Fruit fly (Drosophila melanogaster) whole organism, embryonic: Measurements from ENCODE around the gene Cka.

Source experiments
- Blimp-1 ChIP-seq: fragments of 200-800 bp; sonication (Bioruptor generic); optimal IDR thresholded peaks from 3 replicates; lab custom pipeline; 2018; ENCODE audit warnings: missing biosample characterization, missing genetic modification characterization, mild to moderate bottlenecking, moderate library complexity, missing genetic modification reagents
- CG10209 ChIP-seq: fragments of 200-800 bp; sonication (Bioruptor generic); optimal IDR thresholded peaks from 3 replicates; lab custom pipeline; 2017; ENCODE audit warnings: missing biosample characterization, mild to moderate bottlenecking, missing genetic modification characterization, missing genetic modification reagents
- CG10366 ChIP-seq: fragments of 200-800 bp; sonication (Bioruptor generic); IDR thresholded peaks from 2 replicates; pipeline ENCODE4 v1.3.6; 2022; ENCODE audit warnings: missing biosample characterization, missing genetic modification characterization
- CG10959 ChIP-seq: fragments of 200-800 bp; sonication (Bioruptor generic); IDR thresholded peaks from 2 replicates; pipeline ENCODE4 v1.3.6; 2022; ENCODE audit warnings: missing biosample characterization, missing genetic modification characterization
- CG13287 ChIP-seq: fragments of 200-800 bp; sonication (Bioruptor generic); IDR thresholded peaks from 2 replicates; pipeline ENCODE4 v1.3.6; 2022; ENCODE audit warnings: missing biosample characterization, missing genetic modification characterization; ENCODE audit not compliant: partially characterized antibody
- CG15479 ChIP-seq: fragments of 200-800 bp; sonication (Bioruptor generic); optimal IDR thresholded peaks from 3 replicates; lab custom pipeline; 2019; ENCODE audit warnings: missing biosample characterization, mild to moderate bottlenecking, missing genetic modification characterization, moderate library complexity
- CG16779 ChIP-seq: fragments of 200-800 bp; sonication (Bioruptor generic); IDR thresholded peaks from 2 replicates; pipeline ENCODE4 v1.3.6; 2022; ENCODE audit warnings: missing biosample characterization, missing genetic modification characterization
- CG17359 ChIP-seq: fragments of 200-800 bp; sonication (Bioruptor generic); optimal IDR thresholded peaks from 3 replicates; lab custom pipeline; 2018; ENCODE audit warnings: missing biosample characterization, mild to moderate bottlenecking, missing genetic modification characterization, moderate library complexity
- CG2120 ChIP-seq: fragments of 200-800 bp; sonication (Bioruptor generic); optimal IDR thresholded peaks from 3 replicates; lab custom pipeline; 2016; ENCODE audit warnings: missing biosample characterization, missing genetic modification characterization
- CG30020 ChIP-seq: fragments of 200-800 bp; optimal IDR thresholded peaks from 2 replicates; lab custom pipeline; 2019; ENCODE audit warnings: missing biosample characterization, mild to moderate bottlenecking, missing genetic modification characterization, moderate library complexity
- CG32532 ChIP-seq: fragments of 200-800 bp; sonication (Bioruptor generic); IDR thresholded peaks from 2 replicates; pipeline ENCODE4 v1.3.6; 2022; ENCODE audit warnings: missing biosample characterization, missing genetic modification characterization
- CG3726 ChIP-seq: fragments of 200-800 bp; sonication (Bioruptor generic); IDR thresholded peaks from 3 replicates; pipeline ENCODE4, ENCODE4 v1.3.6; 2022; ENCODE audit warnings: missing biosample characterization, missing genetic modification characterization
- CG4282 ChIP-seq: fragments of 200-800 bp; sonication (Bioruptor generic); optimal IDR thresholded peaks from 2 replicates; lab custom pipeline; 2016; ENCODE audit warnings: missing biosample characterization, missing genetic modification characterization
- CG7556 ChIP-seq: fragments of 200-800 bp; sonication (Bioruptor generic); optimal IDR thresholded peaks from 2 replicates; lab custom pipeline; 2017; ENCODE audit warnings: missing biosample characterization, mild to moderate bottlenecking, missing genetic modification characterization
- CG8478 ChIP-seq: fragments of >200 bp; optimal IDR thresholded peaks from 2 replicates; lab custom pipeline; 2018
- D ChIP-seq, 2 experiments: fragments of 200-800 bp in 1 of 2; fragments of >200 bp in 1 of 2; sonication (Bioruptor generic) in 1 of 2; optimal IDR thresholded peaks; 2 replicates in 1 of 2; 3 replicates in 1 of 2; lab custom pipeline; 2017; ENCODE audit warnings: mild to moderate bottlenecking in 1 of 2, missing biosample characterization in 1 of 2, missing genetic modification characterization in 1 of 2, missing genetic modification reagents in 1 of 2
- D19A ChIP-seq: fragments of 200-800 bp; optimal IDR thresholded peaks from 3 replicates; lab custom pipeline; 2019; ENCODE audit warnings: missing biosample characterization, mild to moderate bottlenecking, missing genetic modification characterization, moderate library complexity
- Dip2 ChIP-seq: fragments of 200-800 bp; sonication (Bioruptor generic); IDR thresholded peaks from 2 replicates; pipeline ENCODE4 v1.3.6; 2022; ENCODE audit warnings: missing biosample characterization, missing genetic modification characterization
- Dref ChIP-seq: fragments of 200-800 bp; sonication (Bioruptor generic); IDR thresholded peaks from 2 replicates; pipeline ENCODE4 v1.3.6; 2022; ENCODE audit warnings: missing biosample characterization, missing genetic modification characterization
- Drgx ChIP-seq: fragments of 200-800 bp; sonication (Bioruptor generic); IDR thresholded peaks from 2 replicates; pipeline ENCODE4 v1.3.6; 2022; ENCODE audit warnings: missing biosample characterization, missing genetic modification characterization
- Elba2 ChIP-seq: fragments of 200-800 bp; sonication (Bioruptor generic); optimal IDR thresholded peaks from 3 replicates; lab custom pipeline; 2016; ENCODE audit warnings: missing biosample characterization, missing genetic modification characterization
- Hand ChIP-seq: fragments of 200-800 bp; sonication (Bioruptor generic); optimal IDR thresholded peaks from 2 replicates; lab custom pipeline; 2017; ENCODE audit warnings: mild to moderate bottlenecking, missing biosample characterization, missing genetic modification reagents, missing genetic modification characterization
- HmgZ ChIP-seq: fragments of 200-800 bp; sonication (Bioruptor generic); optimal IDR thresholded peaks from 2 replicates; lab custom pipeline; 2018; ENCODE audit warnings: missing biosample characterization, mild to moderate bottlenecking, missing genetic modification characterization
- Hmr ChIP-seq: fragments of 200-800 bp; sonication (Bioruptor generic); optimal IDR thresholded peaks from 3 replicates; lab custom pipeline; 2017; ENCODE audit warnings: mild to moderate bottlenecking, missing biosample characterization, missing genetic modification reagents, missing genetic modification characterization
- Hr3 ChIP-seq: fragments of 200-800 bp; sonication (Bioruptor generic); optimal IDR thresholded peaks from 3 replicates; lab custom pipeline; 2016; ENCODE audit warnings: missing biosample characterization, missing genetic modification characterization
- MESR4 ChIP-seq: fragments of 200-800 bp; sonication (Bioruptor generic); optimal IDR thresholded peaks from 2 replicates; lab custom pipeline; 2018; ENCODE audit warnings: missing biosample characterization, mild to moderate bottlenecking, missing genetic modification characterization, moderate library complexity
- Med ChIP-seq: fragments of 200-800 bp; sonication (Bioruptor generic); peaks from one replicate; lab custom pipeline; 2016; ENCODE audit warnings: missing biosample characterization, missing genetic modification characterization, mild to moderate bottlenecking, inconsistent platforms, moderate library complexity
- Myb ChIP-seq: fragments of 200-800 bp; sonication (Bioruptor generic); optimal IDR thresholded peaks from 2 replicates; lab custom pipeline; 2016; ENCODE audit warnings: missing biosample characterization, missing genetic modification characterization
- NC2β ChIP-seq: fragments of 200-800 bp; sonication (Bioruptor generic); optimal IDR thresholded peaks from 2 replicates; lab custom pipeline; 2016; ENCODE audit warnings: missing biosample characterization, missing genetic modification characterization
- Side ChIP-seq: fragments of 200-800 bp; sonication (Bioruptor generic); optimal IDR thresholded peaks from 2 replicates; lab custom pipeline; 2016; ENCODE audit warnings: missing biosample characterization, missing genetic modification characterization
- Sox100B ChIP-seq: fragments of 200-800 bp; sonication (Bioruptor generic); optimal IDR thresholded peaks from 3 replicates; lab custom pipeline; 2018; ENCODE audit warnings: missing biosample characterization, mild to moderate bottlenecking, missing genetic modification characterization
- ato ChIP-seq: fragments of 200-800 bp; sonication (Bioruptor generic); IDR thresholded peaks from 2 replicates; pipeline ENCODE4 v1.3.6; 2022; ENCODE audit warnings: missing biosample characterization, missing genetic modification characterization; ENCODE audit not compliant: partially characterized antibody
- bab2 ChIP-seq: fragments of 200-800 bp; sonication (Bioruptor generic); optimal IDR thresholded peaks from 2 replicates; lab custom pipeline; 2016; ENCODE audit warnings: missing biosample characterization, missing genetic modification characterization
- btn ChIP-seq: fragments of 200-800 bp; sonication (Bioruptor generic); optimal IDR thresholded peaks from 2 replicates; lab custom pipeline; 2016; ENCODE audit warnings: missing biosample characterization, missing genetic modification characterization
- chinmo ChIP-seq: fragments of 200-800 bp; sonication (Bioruptor generic); IDR thresholded peaks from 4 replicates; pipeline ENCODE4 v1.3.6; 2022; ENCODE audit warnings: missing biosample characterization, missing genetic modification characterization; ENCODE audit not compliant: partially characterized antibody
- dm ChIP-seq: fragments of 200-800 bp; sonication (Bioruptor generic); optimal IDR thresholded peaks from 3 replicates; lab custom pipeline; 2016; ENCODE audit warnings: missing biosample characterization, missing genetic modification characterization
- dpn ChIP-seq, 2 experiments: fragments of 200-800 bp; sonication (Bioruptor generic); optimal IDR thresholded peaks; 3 replicates each; lab custom pipeline; 2016; ENCODE audit warnings: missing biosample characterization in 2 of 2, missing genetic modification characterization in 2 of 2
- gcm2 ChIP-seq: fragments of 200-800 bp; sonication (Bioruptor generic); optimal IDR thresholded peaks from 2 replicates; lab custom pipeline; 2016; ENCODE audit warnings: missing biosample characterization, missing genetic modification characterization
- gsb-n ChIP-seq: fragments of 200-800 bp; sonication (Bioruptor generic); optimal IDR thresholded peaks from 3 replicates; lab custom pipeline; 2018; ENCODE audit warnings: missing biosample characterization, mild to moderate bottlenecking, missing genetic modification characterization
- hbn ChIP-seq: fragments of 200-800 bp; sonication (Bioruptor generic); IDR thresholded peaks from 2 replicates; pipeline ENCODE4 v1.3.6; 2022; ENCODE audit warnings: missing biosample characterization, missing genetic modification characterization; ENCODE audit not compliant: partially characterized antibody
- lab ChIP-seq: fragments of 200-800 bp; sonication (Bioruptor generic); optimal IDR thresholded peaks from 3 replicates; lab custom pipeline; 2017; ENCODE audit warnings: missing biosample characterization, missing genetic modification characterization, mild to moderate bottlenecking, moderate library complexity, missing genetic modification reagents
- nmo ChIP-seq: fragments of 200-800 bp; sonication (Bioruptor generic); optimal IDR thresholded peaks from 2 replicates; lab custom pipeline; 2018; ENCODE audit warnings: missing biosample characterization, mild to moderate bottlenecking, missing genetic modification characterization, moderate library complexity
- sens ChIP-seq: fragments of 200-800 bp; sonication (Bioruptor generic); peaks from one replicate; lab custom pipeline; 2016; ENCODE audit warnings: missing biosample characterization, missing genetic modification characterization
- slp2 ChIP-seq: fragments of 200-800 bp; sonication (Bioruptor generic); optimal IDR thresholded peaks from 2 replicates; lab custom pipeline; 2016; ENCODE audit warnings: missing biosample characterization, missing genetic modification characterization
- tgo ChIP-seq: fragments of 200-800 bp; sonication (Bioruptor generic); IDR thresholded peaks from 3 replicates; pipeline ENCODE4 v1.3.6; 2022; ENCODE audit warnings: missing biosample characterization, missing genetic modification characterization
- ttk ChIP-seq: fragments of 200-800 bp; sonication (Bioruptor generic); IDR thresholded peaks from 2 replicates; pipeline ENCODE4 v2.1.2; 2022; ENCODE audit warnings: missing biosample characterization, missing genetic modification characterization
- vfl ChIP-seq: fragments of 200-800 bp; sonication (Bioruptor generic); optimal IDR thresholded peaks from 2 replicates; lab custom pipeline; 2016; ENCODE audit warnings: missing biosample characterization, missing genetic modification characterization
- vnd ChIP-seq: fragments of 200-800 bp; sonication (Bioruptor generic); IDR thresholded peaks from 3 replicates; pipeline ENCODE4 v1.3.6; 2022; ENCODE audit warnings: missing biosample characterization, missing genetic modification characterization; ENCODE audit not compliant: partially characterized antibody
- z ChIP-seq: fragments of 200-800 bp; sonication (Bioruptor generic); IDR thresholded peaks from 3 replicates; pipeline ENCODE4 v1.3.6; 2022; ENCODE audit warnings: missing biosample characterization, missing genetic modification characterization
- zfh1 ChIP-seq: fragments of 200-800 bp; sonication (Bioruptor generic); IDR thresholded peaks from 3 replicates; pipeline ENCODE4 v1.3.6; 2022; ENCODE audit warnings: missing biosample characterization, missing genetic modification characterization

The Cka gene

DNA sequence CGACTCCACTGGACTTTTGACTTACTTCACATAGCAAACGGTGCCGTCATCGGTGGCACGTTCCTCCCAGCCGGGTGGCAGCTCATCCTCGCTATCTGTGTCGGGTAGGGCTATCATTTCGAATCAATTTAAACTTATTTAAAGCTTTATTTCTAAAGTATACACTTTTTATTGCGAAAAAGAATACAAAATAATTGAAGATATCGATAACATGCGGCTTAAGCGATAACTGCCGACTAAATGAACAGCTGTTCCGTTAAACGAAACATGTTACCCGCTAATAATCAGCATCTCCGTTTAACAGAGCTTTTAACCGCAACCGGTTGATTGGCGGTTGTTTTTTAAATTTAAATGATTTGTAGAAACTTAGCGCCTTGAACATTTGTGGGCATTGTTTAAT lies 26.4 kb upstream of the Cka start, which contains the start of gene Wwox (continued):
- TF ChIP-seq vnd (peak; percentile 28; the same call in 1 of the 3 replicates), chinmo (GFP tag; lab: Robert Waterston, UW) (peak; percentile 87), Dip2 (GFP tag; lab: Robert Waterston, UW) (no peak), CG13287 (GFP tag; lab: Robert Waterston, UW) (peak; percentile 83), zfh1 (no peak)

DNA sequence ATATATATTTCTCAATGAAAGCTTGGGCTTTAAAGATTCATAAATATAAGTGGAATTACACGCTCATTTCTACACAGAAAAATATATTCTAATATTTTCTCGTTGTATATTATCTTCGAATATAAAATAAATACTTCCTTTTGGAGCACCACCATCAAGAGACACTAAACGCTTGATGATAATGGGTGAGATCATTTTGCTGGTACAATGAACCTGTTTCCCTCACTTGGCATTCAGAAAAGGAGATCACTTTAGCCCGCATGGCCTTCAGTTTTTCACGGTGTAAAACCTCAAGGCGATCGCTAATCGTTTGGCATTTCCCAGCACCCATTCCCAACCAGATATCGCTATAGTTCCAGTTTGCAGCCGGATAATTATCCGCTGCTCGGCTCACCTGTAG lies 24.5 kb upstream of the Cka start:
- no peak for TF ChIP-seq z (GFP tag; lab: Robert Waterston, UW)
- TF ChIP-seq NC2β (GFP tag; lab: Kevin White, UChicago), result no peak
- peak; percentile 48 for TF ChIP-seq Drgx
- TF ChIP-seq Sox100B (GFP tag; lab: Kevin White, UChicago), result no peak
- no peak for TF ChIP-seq Elba2
- no peak for TF ChIP-seq CG4282 (GFP tag; lab: Kevin White, UChicago)
- no peak for TF ChIP-seq MESR4 (GFP tag; lab: Kevin White, UChicago)
- TF ChIP-seq Side (GFP tag; lab: Kevin White, UChicago), result no peak
- no peak for TF ChIP-seq ato (GFP tag; lab: Robert Waterston, UW)
- TF ChIP-seq CG8478 (lab: Kevin White, UChicago), result no peak
- no peak for TF ChIP-seq gsb-n (tag; lab: Kevin White, UChicago)
- no peak for TF ChIP-seq Hr3 (GFP tag; lab: Kevin White, UChicago)
- no peak for TF ChIP-seq D (optimal IDR thresholded peaks at IDR 0.05; lab: Kevin White, UChicago)
- TF ChIP-seq D (GFP tag; optimal IDR thresholded peaks at IDR 0.05; lab: Kevin White, UChicago), result no peak
- no peak for TF ChIP-seq Myb
- TF ChIP-seq D19A, result no peak
- TF ChIP-seq Blimp-1, result no peak
- no peak for TF ChIP-seq btn (GFP tag; lab: Kevin White, UChicago)
- no peak for TF ChIP-seq dm (GFP tag; lab: Kevin White, UChicago)
- no peak for TF ChIP-seq HmgZ (tag; lab: Kevin White, UChicago)
- TF ChIP-seq Hand, result no peak
- no peak for TF ChIP-seq dpn (GFP tag; optimal IDR thresholded peaks at IDR 0.05; lab: Kevin White, UChicago)
- TF ChIP-seq hbn (GFP tag; lab: Robert Waterston, UW), result no peak
- no peak for TF ChIP-seq bab2 (GFP tag; lab: Kevin White, UChicago)
- TF ChIP-seq CG30020 (tag; lab: Kevin White, UChicago), result no peak
- no peak for TF ChIP-seq CG15479 (GFP tag; lab: Kevin White, UChicago)
- no peak for TF ChIP-seq nmo (GFP tag; lab: Kevin White, UChicago)
- TF ChIP-seq ttk, result no peak
- no peak for TF ChIP-seq gcm2 (GFP tag; lab: Kevin White, UChicago)
- no peak for TF ChIP-seq sens (GFP tag; lab: Kevin White, UChicago)
- TF ChIP-seq CG10959 (GFP tag; lab: Robert Waterston, UW), result no peak
- peak; percentile 17 for TF ChIP-seq lab (GFP tag; lab: Kevin White, UChicago)
- TF ChIP-seq Med (GFP tag; lab: Kevin White, UChicago), result peak; percentile 46
- TF ChIP-seq CG7556 (GFP tag; lab: Kevin White, UChicago), result no peak
- no peak for TF ChIP-seq CG10209 (GFP tag; lab: Kevin White, UChicago)
- TF ChIP-seq CG16779 (GFP tag; lab: Robert Waterston, UW), result no peak
- no peak for TF ChIP-seq slp2 (GFP tag; lab: Kevin White, UChicago)
- no peak for TF ChIP-seq Hmr (GFP tag; lab: Kevin White, UChicago)
- TF ChIP-seq CG32532, result peak; percentile 32; the same call in 1 of the 2 replicates
- TF ChIP-seq CG3726 (GFP tag; lab: Robert Waterston, UW), result no peak
- no peak for TF ChIP-seq vfl
- TF ChIP-seq CG17359 (tag; lab: Kevin White, UChicago), result no peak
- no peak for TF ChIP-seq CG10366
- TF ChIP-seq tgo (GFP tag; lab: Robert Waterston, UW), result no peak
- TF ChIP-seq CG2120 (GFP tag; lab: Kevin White, UChicago), result peak; percentile 14
- TF ChIP-seq Dref (GFP tag; lab: Robert Waterston, UW), result no peak
